In genomic region chrX:16726879-16727278, ce11 we compare ENCODE assay signal across 1 worm cellular context.
TF ChIP-seq lines count a peak whose summit lies in the region.

No protein-coding gene starts in this region.

TF ChIP-seq in whole organism, L1 larva, 84 proteins besides CTCF, POLR2A, EP300 and RAD21 (continued from another document):
- peak; percentile 69 to 89 for TF ChIP-seq lsy-2 (tag; optimal IDR thresholded peaks at IDR 0.05; lab: Kevin White, UChicago)
- TF ChIP-seq fkh-8 (tag; optimal IDR thresholded peaks at IDR 0.05; lab: Kevin White, UChicago) = peak; percentile 93
- peak; percentile 56 for TF ChIP-seq sup-37 (GFP tag; optimal IDR thresholded peaks at IDR 0.05; lab: Kevin White, UChicago)
- no peak for TF ChIP-seq unc-30 (tag; optimal IDR thresholded peaks at IDR 0.05; lab: Kevin White, UChicago)
- TF ChIP-seq lin-15B (tag; optimal IDR thresholded peaks at IDR 0.05; lab: Kevin White, UChicago) = no peak
- TF ChIP-seq nhr-20 (tag; optimal IDR thresholded peaks at IDR 0.05; lab: Kevin White, UChicago) = peak; percentile 98
- peak; percentile 38; the same call in 1 of the 2 replicates for TF ChIP-seq ceh-88 (GFP tag; IDR thresholded peaks at IDR 0.05; lab: Robert Waterston, UW)
- TF ChIP-seq zip-4 (GFP tag; optimal IDR thresholded peaks at IDR 0.05; lab: Kevin White, UChicago) = peak; percentile 49
- no peak for TF ChIP-seq pqm-1 (tag; optimal IDR thresholded peaks at IDR 0.05; lab: Kevin White, UChicago)
- peak; percentile 88 for TF ChIP-seq jun-1 (tag; optimal IDR thresholded peaks at IDR 0.05; lab: Kevin White, UChicago)
- peak; percentile 62 to 83 for TF ChIP-seq lin-35 (GFP tag; optimal IDR thresholded peaks at IDR 0.05; lab: Kevin White, UChicago)
- no peak for TF ChIP-seq fkh-4 (tag; optimal IDR thresholded peaks at IDR 0.05; lab: Kevin White, UChicago; ENCODE audit: borderline replicate concordance)
- TF ChIP-seq nhr-237 (tag; optimal IDR thresholded peaks at IDR 0.05; lab: Kevin White, UChicago) = no peak
- TF ChIP-seq pag-3 (tag; optimal IDR thresholded peaks at IDR 0.05; lab: Kevin White, UChicago; ENCODE audit: borderline replicate concordance, insufficient read depth) = no peak
- TF ChIP-seq mdl-1 (tag; optimal IDR thresholded peaks at IDR 0.05; lab: Kevin White, UChicago) = peak; percentile 52 to 93
- TF ChIP-seq F16B12.6 (tag; optimal IDR thresholded peaks at IDR 0.05; lab: Kevin White, UChicago) = no peak
- TF ChIP-seq ets-5 (GFP tag; IDR thresholded peaks at IDR 0.05; lab: Robert Waterston, UW) = no peak
- no peak for TF ChIP-seq nhr-12 (tag; optimal IDR thresholded peaks at IDR 0.05; lab: Kevin White, UChicago)
- TF ChIP-seq ama-1 (optimal IDR thresholded peaks at IDR 0.05; lab: Kevin White, UChicago) = no peak
- no peak for TF ChIP-seq C34B4.2 (tag; optimal IDR thresholded peaks at IDR 0.05; lab: Kevin White, UChicago)
- peak; percentile 99 for TF ChIP-seq lin-14 (GFP tag; optimal IDR thresholded peaks at IDR 0.05; lab: Kevin White, UChicago)
- peak; percentile 62 for TF ChIP-seq sox-4 (tag; optimal IDR thresholded peaks at IDR 0.05; lab: Kevin White, UChicago)
- TF ChIP-seq zag-1 (tag; optimal IDR thresholded peaks at IDR 0.05; lab: Kevin White, UChicago) = no peak
